Worm (Caenorhabditis elegans) whole organism, L1 larva: ENCODE data around the gene ifg-1.
A peak's percentile ranks its signal among the peaks of the same experiment; 100 is the strongest.

Experiments
- ama-1 ChIP-seq: fragments of 150-350 bp; optimal IDR thresholded peaks from 2 replicates; lab custom pipeline; 2014
- egl-27 ChIP-seq, 2 experiments: fragments of 150-350 bp in 1 of 2; sonication (generic microtip); optimal IDR thresholded peaks; 3 replicates each; lab custom pipeline; 2017 to 2018; ENCODE audit warnings: missing biosample characterization in 2 of 2, missing genetic modification characterization in 2 of 2, missing genetic modification reagents in 2 of 2
- elt-2 ChIP-seq: sonication (generic microtip); optimal IDR thresholded peaks from 2 replicates; lab custom pipeline; 2016; ENCODE audit warnings: missing genetic modification characterization, mild to moderate bottlenecking, inconsistent platforms, missing compliant biosample characterization, missing genetic modification reagents
- elt-3 ChIP-seq, 6 experiments: fragments of 150-350 bp in 1 of 6; sonication (generic microtip); optimal IDR thresholded peaks; 2 replicates each; lab custom pipeline; 2017 to 2018; ENCODE audit warnings: missing biosample characterization in 6 of 6, missing genetic modification characterization in 6 of 6, inconsistent platforms in 1 of 6
- fos-1 ChIP-seq: fragments of 150-350 bp; optimal IDR thresholded peaks from 2 replicates; lab custom pipeline; 2014; ENCODE audit warnings: missing biosample characterization, missing genetic modification characterization
- isw-1 ChIP-seq: fragments of 200-800 bp; sonication (Bioruptor generic); IDR thresholded peaks from 2 replicates; pipeline ENCODE4 v1.3.6; 2022; ENCODE audit warnings: missing genetic modification characterization, missing compliant biosample characterization
- nhr-12 ChIP-seq: sonication (generic microtip); optimal IDR thresholded peaks from 2 replicates; lab custom pipeline; 2017; ENCODE audit warnings: missing biosample characterization, missing genetic modification characterization
- nhr-77 ChIP-seq: fragments of 150-350 bp; optimal IDR thresholded peaks from 2 replicates; lab custom pipeline; 2014; ENCODE audit warnings: missing biosample characterization, missing genetic modification characterization
- rnt-1 ChIP-seq: sonication (generic microtip); optimal IDR thresholded peaks from 2 replicates; lab custom pipeline; 2016; ENCODE audit warnings: mild to moderate bottlenecking, missing genetic modification characterization, moderate library complexity, missing compliant biosample characterization
- sup-37 ChIP-seq: fragments of 200-800 bp; sonication (Bioruptor generic); optimal IDR thresholded peaks from 2 replicates; lab custom pipeline; 2018; ENCODE audit warnings: mild to moderate bottlenecking, missing genetic modification characterization, missing compliant biosample characterization
- unc-86 ChIP-seq: sonication (generic microtip); optimal IDR thresholded peaks from 2 replicates; lab custom pipeline; 2016; ENCODE audit warnings: missing genetic modification characterization, missing compliant biosample characterization

ce11 chrII:8259038-8259437 lies 42.0 kb downstream of the ifg-1 start, which contains the start of gene F35C11.6:
- TF ChIP-seq egl-27 (tag; optimal IDR thresholded peaks at IDR 0.05; lab: Kevin White, UChicago) (no peak), nhr-12 (no peak), elt-2 (tag; lab: Kevin White, UChicago) (no peak), sup-37 (no peak), unc-86 (tag; lab: Kevin White, UChicago) (no peak), ama-1 (lab: Kevin White, UChicago) (no peak), rnt-1 (tag; lab: Kevin White, UChicago) (no peak), elt-3 (tag; optimal IDR thresholded peaks at IDR 0.05; lab: Kevin White, UChicago) (peak in 1 of 6 experiments; percentile 3), nhr-77 (tag; lab: Kevin White, UChicago) (no peak), fos-1 (tag; lab: Kevin White, UChicago) (no peak), isw-1 (GFP tag; lab: Robert Waterston, UW) (no peak)
